Fruit fly (Drosophila melanogaster): ENCODE results near the gene CG14695.

The CG14695 gene

dm6 chr3R:10881824-10882559 is 2.9 kb upstream of the CG14695 start, which contains the start of gene Tpc1:
Tpc1 (minus strand) TSS chr3R:10882188.
- TF ChIP-seq Eip78C (GFP tag) (peak; percentile 67), Sox14 (GFP tag; optimal IDR thresholded peaks at IDR 0.05) (peak; percentile 65), vri (GFP tag; optimal IDR thresholded peaks at IDR 0.05) (peak; percentile 85), CG7368 (GFP tag; optimal IDR thresholded peaks at IDR 0.05) (no peak), CG6854 (GFP tag; optimal IDR thresholded peaks at IDR 0.05) (peak; percentile 80), Met (GFP tag; optimal IDR thresholded peaks at IDR 0.05) (peak; percentile 39), CG15336 (GFP tag; IDR thresholded peaks at IDR 0.05) (no peak), Smox (GFP tag; optimal IDR thresholded peaks at IDR 0.05) (no peak), achi (GFP tag; optimal IDR thresholded peaks at IDR 0.05) (peak; percentile 96), CG8119 (GFP tag; IDR thresholded peaks at IDR 0.05) (no peak), fd85E (GFP tag; optimal IDR thresholded peaks at IDR 0.05) (no peak), CG1621 (tag; optimal IDR thresholded peaks at IDR 0.05) (no peak), CG11762 (GFP tag; optimal IDR thresholded peaks at IDR 0.05; ENCODE audit: insufficient read depth) (no peak), acj6 (GFP tag; optimal IDR thresholded peaks at IDR 0.05) (no peak), CG8632 (GFP tag; optimal IDR thresholded peaks at IDR 0.05) (no peak), Ets96B (tag; optimal IDR thresholded peaks at IDR 0.05) (peak; percentile 9), pdm3 (GFP tag; optimal IDR thresholded peaks at IDR 0.05) (peak; percentile 45), Ets21C (GFP tag; optimal IDR thresholded peaks at IDR 0.05) (peak; percentile 36), CG3032 (tag; optimal IDR thresholded peaks at IDR 0.05) (peak; percentile 43), eg (GFP tag; IDR thresholded peaks at IDR 0.05) (peak; percentile 35; the same call in 1 of the 3 replicates), Gug (GFP tag; IDR thresholded peaks at IDR 0.05) (no peak), CG6792 (GFP tag; optimal IDR thresholded peaks at IDR 0.05) (no peak), net (GFP tag; optimal IDR thresholded peaks at IDR 0.05) (no peak), Eip93F (GFP tag; optimal IDR thresholded peaks at IDR 0.05) (no peak), spab (GFP tag; optimal IDR thresholded peaks at IDR 0.05) (no peak), CG11902 (GFP tag; optimal IDR thresholded peaks at IDR 0.05) (no peak), svp (GFP tag) (peak; percentile 65), CG3919 (GFP tag; optimal IDR thresholded peaks at IDR 0.05) (peak; percentile 47), CG11294 (GFP tag; IDR thresholded peaks at IDR 0.05) (no peak), Sox15 (GFP tag; optimal IDR thresholded peaks at IDR 0.05) (no peak), Lpt (GFP tag; optimal IDR thresholded peaks at IDR 0.05) (no peak), salr (GFP tag; optimal IDR thresholded peaks at IDR 0.05) (no peak), esn (GFP tag; optimal IDR thresholded peaks at IDR 0.05) (peak; percentile 40), CG9139 (GFP tag; optimal IDR thresholded peaks at IDR 0.05) (no peak), CG10631 (GFP tag; optimal IDR thresholded peaks at IDR 0.05) (no peak), Hr4 (GFP tag; optimal IDR thresholded peaks at IDR 0.05) (peak; percentile 47), Eip75B (GFP tag; optimal IDR thresholded peaks at IDR 0.05) (peak; percentile 21), CG4318 (GFP tag; optimal IDR thresholded peaks at IDR 0.05) (no peak), dac (GFP tag; optimal IDR thresholded peaks at IDR 0.05) (no peak), CG8319 (GFP tag; optimal IDR thresholded peaks at IDR 0.05) (no peak), CG16779 (tag; optimal IDR thresholded peaks at IDR 0.05) (no peak), dsx (GFP tag; optimal IDR thresholded peaks at IDR 0.05; ENCODE audit: poor library complexity, severe bottlenecking) (peak; percentile 20), topi (GFP tag; optimal IDR thresholded peaks at IDR 0.05) (no peak), ss (GFP tag; optimal IDR thresholded peaks at IDR 0.05) (peak in 1 of 2 experiments; percentile 30), cyc (GFP tag; optimal IDR thresholded peaks at IDR 0.05) (peak; percentile 15), lz (GFP tag; optimal IDR thresholded peaks at IDR 0.05) (peak; percentile 50), OdsH (GFP tag; optimal IDR thresholded peaks at IDR 0.05) (peak; percentile 32), CG32006 (GFP tag; optimal IDR thresholded peaks at IDR 0.05) (peak; percentile 5), CG6163 (GFP tag; IDR thresholded peaks at IDR 0.05) (no peak), Hr38 (GFP tag; optimal IDR thresholded peaks at IDR 0.05) (no peak), CG6276 (GFP tag; optimal IDR thresholded peaks at IDR 0.05) (no peak), CG6808 (GFP tag; optimal IDR thresholded peaks at IDR 0.05) (no peak)
